Worm (Caenorhabditis elegans): ENCODE results near the gene T26A5.6.
A peak's percentile ranks its signal among the peaks of the same experiment; 100 is the strongest.

The T26A5.6 gene

ce11 chrIII:6479439-6479838 is 28.9 kb upstream of the T26A5.6 start:
- TF ChIP-seq ceh-6 (GFP tag; optimal IDR thresholded peaks at IDR 0.05) (no peak), ceh-14 (tag; optimal IDR thresholded peaks at IDR 0.05) (no peak)

DNA sequence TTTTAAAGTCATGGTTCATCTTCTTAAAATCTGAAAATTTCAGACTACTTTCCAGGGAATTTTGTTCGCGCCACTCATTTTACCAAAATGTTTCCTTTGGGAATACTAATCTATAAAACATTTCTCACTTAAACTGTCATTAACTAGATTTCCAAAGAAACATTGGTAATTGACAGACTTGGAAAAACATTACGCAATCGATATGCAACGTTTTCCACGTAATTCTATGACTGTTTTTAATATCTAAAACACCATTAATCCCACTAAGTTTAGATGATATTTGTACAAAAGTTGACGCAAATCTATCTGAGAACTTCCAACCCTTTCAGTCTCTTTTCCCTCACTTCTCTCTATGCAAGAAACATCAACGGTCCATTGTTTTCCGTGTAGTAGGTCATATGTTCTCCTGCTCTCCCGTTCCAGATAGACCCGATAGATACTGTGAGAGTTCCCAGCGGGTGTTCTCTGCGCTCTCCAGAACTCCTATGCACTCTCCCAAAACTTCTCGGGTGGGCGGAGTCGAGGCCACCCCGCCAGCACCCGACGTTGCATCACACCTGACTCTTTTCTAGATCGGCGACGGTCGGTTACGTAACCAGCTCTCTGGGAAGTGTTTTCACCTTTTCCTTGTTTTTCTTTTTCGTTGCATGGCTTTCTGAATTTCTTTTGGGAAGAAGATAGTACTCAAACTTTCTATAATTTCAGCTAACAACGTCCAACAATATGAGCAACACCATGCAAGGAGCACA is 27.9 kb upstream of the T26A5.6 start, which contains the start of gene zip-8:
Gene zip-8 (plus strand): TSS at position 700 of the 749 bp plus-strand sequence.
- TF ChIP-seq hlh-13 (GFP tag; optimal IDR thresholded peaks at IDR 0.05) (no peak), hlh-30 (tag; optimal IDR thresholded peaks at IDR 0.05; ENCODE audit: insufficient read depth) (no peak), unc-86 (tag; optimal IDR thresholded peaks at IDR 0.05) (no peak), pha-4 (tag; optimal IDR thresholded peaks at IDR 0.05) (no peak), K09A11.1 (tag; optimal IDR thresholded peaks at IDR 0.05; ENCODE audit: insufficient read depth) (no peak), pros-1 (tag; optimal IDR thresholded peaks at IDR 0.05) (no peak), ahr-1 (tag; optimal IDR thresholded peaks at IDR 0.05) (no peak), lim-6 (tag; optimal IDR thresholded peaks at IDR 0.05) (no peak), ceh-2 (tag; optimal IDR thresholded peaks at IDR 0.05) (no peak), ceh-22 (tag; optimal IDR thresholded peaks at IDR 0.05) (no peak)

ce11 chrIII:6476380-6476779 is 25.9 kb upstream of the T26A5.6 start:
- TF ChIP-seq che-1 (tag; optimal IDR thresholded peaks at IDR 0.05), result no peak
- TF ChIP-seq ref-2 (tag; optimal IDR thresholded peaks at IDR 0.05), result peak; percentile 71

ce11 chrIII:6471451-6471850 is 21.0 kb upstream of the T26A5.6 start, which contains the start of gene wht-6:
TSS of gene wht-6 (plus strand) at chrIII:6471751.
- no peak for TF ChIP-seq dmd-4 (tag; optimal IDR thresholded peaks at IDR 0.05; ENCODE audit: borderline replicate concordance)
- no peak for TF ChIP-seq sdc-2 (tag; optimal IDR thresholded peaks at IDR 0.05)
- TF ChIP-seq K09A11.1 (tag; optimal IDR thresholded peaks at IDR 0.05; ENCODE audit: insufficient read depth), result no peak
- no peak for TF ChIP-seq mec-3 (tag; optimal IDR thresholded peaks at IDR 0.05; ENCODE audit: borderline replicate concordance)
- no peak for TF ChIP-seq pha-4 (tag; optimal IDR thresholded peaks at IDR 0.05)
- no peak for TF ChIP-seq pha-2 (tag; optimal IDR thresholded peaks at IDR 0.05)
- no peak for TF ChIP-seq ceh-18 (tag; optimal IDR thresholded peaks at IDR 0.05)
- no peak for TF ChIP-seq tbx-7 (tag; optimal IDR thresholded peaks at IDR 0.05)
- TF ChIP-seq ceh-31 (tag; optimal IDR thresholded peaks at IDR 0.05), result no peak
- TF ChIP-seq nhr-232 (tag; optimal IDR thresholded peaks at IDR 0.05), result no peak

- TF ChIP-seq pat-9 (tag; optimal IDR thresholded peaks at IDR 0.05) (no peak), ceh-30 (tag; optimal IDR thresholded peaks at IDR 0.05) (no peak), ceh-34 (tag; optimal IDR thresholded peaks at IDR 0.05) (no peak), K02D7.2 (tag; optimal IDR thresholded peaks at IDR 0.05) (no peak), hlh-30 (tag; optimal IDR thresholded peaks at IDR 0.05; ENCODE audit: insufficient read depth) (no peak), ceh-6 (GFP tag; optimal IDR thresholded peaks at IDR 0.05) (no peak), sdc-2 (tag; optimal IDR thresholded peaks at IDR 0.05) (no peak), sox-2 (GFP tag; IDR thresholded peaks at IDR 0.05) (no peak), dmd-4 (tag; optimal IDR thresholded peaks at IDR 0.05; ENCODE audit: borderline replicate concordance) (no peak), gmeb-2 (tag; optimal IDR thresholded peaks at IDR 0.05) (no peak), hlh-8 (tag; optimal IDR thresholded peaks at IDR 0.05) (no peak), C08G9.2 (tag; optimal IDR thresholded peaks at IDR 0.05) (no peak), tbx-2 (tag; optimal IDR thresholded peaks at IDR 0.05) (no peak), ceh-22 (tag; optimal IDR thresholded peaks at IDR 0.05) (no peak), ceh-48 (tag; optimal IDR thresholded peaks at IDR 0.05) (no peak), tbx-7 (tag; optimal IDR thresholded peaks at IDR 0.05) (no peak), syd-9 (tag; optimal IDR thresholded peaks at IDR 0.05) (no peak), nfya-1 (tag; optimal IDR thresholded peaks at IDR 0.05) (no peak)
Measured at ce11 chrIII:6467005-6467404, 16.5 kb upstream of the T26A5.6 start, which contains the start of gene T26A5.2. TSS of gene T26A5.2 (plus strand) at chrIII:6467305.

Data from whole organism, late embryonic.